Fruit fly (Drosophila melanogaster) S2 (cell line): ENCODE data around the gene larp.

Experiments used
- CG8478 ChIP-seq: fragments of >200 bp; optimal IDR thresholded peaks from 2 replicates; lab custom pipeline; 2018
- CTCF ChIP-seq, 2 experiments: fragments of >200 bp; optimal IDR thresholded peaks; 2 replicates each; lab custom pipeline; 2018

DNA sequence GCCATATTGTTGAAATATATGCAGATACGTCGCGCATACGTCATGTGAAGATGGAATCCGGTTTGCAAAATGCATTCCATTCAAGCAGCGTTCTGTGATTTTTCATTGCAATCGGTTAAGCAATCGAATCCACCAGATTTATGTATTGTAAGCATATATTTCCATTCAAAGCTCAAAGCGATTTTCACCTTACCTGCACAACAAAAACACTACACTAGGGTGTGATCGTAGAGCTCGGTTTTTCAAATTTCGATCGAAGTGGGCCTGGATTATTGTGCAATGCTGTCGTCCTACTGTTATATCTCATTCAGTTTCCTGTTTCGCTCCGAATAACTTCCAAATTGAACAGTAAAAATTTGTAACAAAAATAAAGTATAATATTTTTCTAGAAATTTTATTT, 45.2 kb downstream of the larp start, which contains the start of gene Mst98Ca:
- TF ChIP-seq CG8478 = no peak
- TF ChIP-seq CTCF (optimal IDR thresholded peaks at IDR 0.05; lab: Kevin White, UChicago) = no peak
